Worm (Caenorhabditis elegans): Measurements from ENCODE around the gene F49E12.8.

ce11 chrII:8359350-8359749, 34.8 kb downstream of the F49E12.8 start, which contains the start of gene col-77:
- TF ChIP-seq mep-1 (tag; optimal IDR thresholded peaks at IDR 0.05) = no peak
- TF ChIP-seq elt-3 (tag; optimal IDR thresholded peaks at IDR 0.05) = no peak
- TF ChIP-seq lin-13 (tag; optimal IDR thresholded peaks at IDR 0.05) = no peak
- no peak for TF ChIP-seq blmp-1 (tag; optimal IDR thresholded peaks at IDR 0.05)
- TF ChIP-seq nhr-2 (tag; optimal IDR thresholded peaks at IDR 0.05) = no peak
- TF ChIP-seq ces-1 (GFP tag; optimal IDR thresholded peaks at IDR 0.05) = no peak
- TF ChIP-seq nhr-28 (tag; optimal IDR thresholded peaks at IDR 0.05) = no peak
- TF ChIP-seq snpc-4 (tag; optimal IDR thresholded peaks at IDR 0.05) = no peak
- no peak for TF ChIP-seq flh-1 (GFP tag; optimal IDR thresholded peaks at IDR 0.05)
- no peak for TF ChIP-seq mab-5 (tag; optimal IDR thresholded peaks at IDR 0.05)
- TF ChIP-seq nhr-76 (tag; optimal IDR thresholded peaks at IDR 0.05) = no peak
- no peak for TF ChIP-seq ham-2 (GFP tag; optimal IDR thresholded peaks at IDR 0.05)
